Worm (Caenorhabditis elegans) whole organism, L1 larva: ENCODE results near the gene fli-1.

Experiments
- C16A3.4 ChIP-seq: fragments of 150-350 bp; optimal IDR thresholded peaks from 2 replicates; lab custom pipeline; 2014; ENCODE audit warnings: missing biosample characterization, missing genetic modification characterization
- F16B12.6 ChIP-seq: fragments of 150-350 bp; optimal IDR thresholded peaks from 2 replicates; lab custom pipeline; 2014; ENCODE audit warnings: missing biosample characterization, missing genetic modification characterization
- Y116A8C.19 ChIP-seq: sonication (generic microtip); optimal IDR thresholded peaks from 2 replicates; lab custom pipeline; 2016; ENCODE audit warnings: missing compliant biosample characterization, missing genetic modification characterization, borderline replicate concordance
- aha-1 ChIP-seq: fragments of 150-350 bp; optimal IDR thresholded peaks from 2 replicates; lab custom pipeline; 2014; ENCODE audit warnings: missing biosample characterization, missing genetic modification characterization
- alr-1 ChIP-seq: fragments of 200-800 bp; sonication (Bioruptor generic); optimal IDR thresholded peaks from 2 replicates; lab custom pipeline; 2018; ENCODE audit warnings: borderline replicate concordance, mild to moderate bottlenecking, missing genetic modification characterization, missing compliant biosample characterization
- aly-2 ChIP-seq: fragments of 150-350 bp; optimal IDR thresholded peaks from 2 replicates; lab custom pipeline; 2014; ENCODE audit warnings: missing biosample characterization, missing genetic modification characterization
- ama-1 ChIP-seq: fragments of 150-350 bp; optimal IDR thresholded peaks from 2 replicates; lab custom pipeline; 2014
- blmp-1 ChIP-seq: fragments of 150-350 bp; optimal IDR thresholded peaks from 2 replicates; lab custom pipeline; 2014; ENCODE audit warnings: missing biosample characterization, missing genetic modification characterization
- ceh-8 ChIP-seq: fragments of 200-800 bp; sonication (Bioruptor generic); optimal IDR thresholded peaks from 2 replicates; lab custom pipeline; 2018; ENCODE audit warnings: mild to moderate bottlenecking, missing genetic modification characterization, moderate library complexity, missing compliant biosample characterization
- ceh-82 ChIP-seq, 3 experiments: fragments of 150-350 bp in 1 of 3; sonication (generic microtip) in 2 of 3; optimal IDR thresholded peaks; 2 replicates each; lab custom pipeline; 2014 to 2017; ENCODE audit warnings: missing biosample characterization in 3 of 3, missing genetic modification characterization in 3 of 3
- ceh-88 ChIP-seq: fragments of 200-800 bp; sonication (Bioruptor generic); IDR thresholded peaks from 2 replicates; pipeline ENCODE4 v1.3.6; 2022; ENCODE audit warnings: missing genetic modification characterization, missing compliant biosample characterization
- dpl-1 ChIP-seq, 3 experiments: fragments of 150-350 bp in 2 of 3; sonication (generic microtip) in 1 of 3; optimal IDR thresholded peaks; 2 replicates each; lab custom pipeline; 2014 to 2017; ENCODE audit warnings: missing biosample characterization in 3 of 3, missing genetic modification characterization in 3 of 3, missing genetic modification reagents in 3 of 3
- dsc-1 ChIP-seq: sonication (generic microtip); optimal IDR thresholded peaks from 2 replicates; lab custom pipeline; 2016; ENCODE audit warnings: mild to moderate bottlenecking, missing genetic modification characterization, missing compliant biosample characterization
- efl-1 ChIP-seq, 4 experiments: fragments of 150-350 bp; optimal IDR thresholded peaks in 3 of 4; peaks in 1 of 4; 1 replicate in 1 of 4; 2 replicates in 3 of 4; lab custom pipeline; 2014; ENCODE audit warnings: missing biosample characterization in 2 of 4, missing genetic modification characterization in 2 of 4, missing genetic modification reagents in 2 of 4
- elt-2 ChIP-seq: sonication (generic microtip); optimal IDR thresholded peaks from 2 replicates; lab custom pipeline; 2016; ENCODE audit warnings: missing genetic modification characterization, mild to moderate bottlenecking, inconsistent platforms, missing compliant biosample characterization, missing genetic modification reagents
- elt-3 ChIP-seq, 6 experiments: fragments of 150-350 bp in 1 of 6; sonication (generic microtip); optimal IDR thresholded peaks; 2 replicates each; lab custom pipeline; 2017 to 2018; ENCODE audit warnings: missing biosample characterization in 6 of 6, missing genetic modification characterization in 6 of 6, inconsistent platforms in 1 of 6
- ets-5 ChIP-seq: fragments of 200-800 bp; sonication (Bioruptor generic); IDR thresholded peaks from 2 replicates; pipeline ENCODE4 v1.3.6; 2022; ENCODE audit warnings: missing genetic modification characterization, missing compliant biosample characterization
- fkh-10 ChIP-seq: sonication (generic microtip); optimal IDR thresholded peaks from 2 replicates; lab custom pipeline; 2017; ENCODE audit warnings: missing biosample characterization, missing genetic modification reagents, missing genetic modification characterization
- grh-1 ChIP-seq: fragments of 200-800 bp; sonication (Bioruptor generic); IDR thresholded peaks from 2 replicates; pipeline ENCODE4 v1.3.6; 2022; ENCODE audit warnings: missing genetic modification reagents, missing genetic modification characterization, missing compliant biosample characterization
- hlh-4 ChIP-seq: sonication (generic microtip); optimal IDR thresholded peaks from 2 replicates; lab custom pipeline; 2016; ENCODE audit warnings: mild to moderate bottlenecking, missing genetic modification characterization, missing compliant biosample characterization
- isw-1 ChIP-seq: fragments of 200-800 bp; sonication (Bioruptor generic); IDR thresholded peaks from 2 replicates; pipeline ENCODE4 v1.3.6; 2022; ENCODE audit warnings: missing genetic modification characterization, missing compliant biosample characterization
- jun-1 ChIP-seq: fragments of 150-350 bp; optimal IDR thresholded peaks from 2 replicates; lab custom pipeline; 2014; ENCODE audit warnings: missing biosample characterization, missing genetic modification reagents, missing genetic modification characterization
- lin-15B ChIP-seq: fragments of 150-350 bp; sonication (generic microtip); optimal IDR thresholded peaks from 3 replicates; lab custom pipeline; 2014; ENCODE audit warnings: missing biosample characterization, missing genetic modification characterization
- lin-35 ChIP-seq, 2 experiments: fragments of 150-350 bp; optimal IDR thresholded peaks; 2 replicates each; lab custom pipeline; 2014; ENCODE audit warnings: missing biosample characterization in 2 of 2, missing genetic modification characterization in 2 of 2, missing genetic modification reagents in 2 of 2
- lin-39 ChIP-seq: fragments of 150-350 bp; optimal IDR thresholded peaks from 2 replicates; lab custom pipeline; 2014; ENCODE audit warnings: missing biosample characterization, missing genetic modification reagents, missing genetic modification characterization
- lir-3 ChIP-seq: sonication (generic microtip); optimal IDR thresholded peaks from 2 replicates; lab custom pipeline; 2016; ENCODE audit warnings: mild to moderate bottlenecking, missing genetic modification characterization, moderate library complexity, missing compliant biosample characterization; ENCODE audit not compliant: poor library complexity
- lsy-2 ChIP-seq, 2 experiments: fragments of 150-350 bp; optimal IDR thresholded peaks; 2 replicates each; lab custom pipeline; 2014; ENCODE audit warnings: missing biosample characterization in 2 of 2, missing genetic modification characterization in 2 of 2
- mab-9 ChIP-seq: fragments of 200-800 bp; sonication (Bioruptor generic); IDR thresholded peaks from 2 replicates; pipeline ENCODE4 v1.3.6; 2022; ENCODE audit warnings: missing genetic modification reagents, missing genetic modification characterization, missing compliant biosample characterization
- mef-2 ChIP-seq: fragments of 150-350 bp; optimal IDR thresholded peaks from 2 replicates; lab custom pipeline; 2014; ENCODE audit warnings: missing biosample characterization, missing genetic modification characterization
- mep-1 ChIP-seq: fragments of 150-350 bp; optimal IDR thresholded peaks from 2 replicates; lab custom pipeline; 2014; ENCODE audit warnings: missing biosample characterization, missing genetic modification characterization
- nhr-11 ChIP-seq: fragments of 150-350 bp; optimal IDR thresholded peaks from 2 replicates; lab custom pipeline; 2014; ENCODE audit warnings: missing biosample characterization, missing genetic modification characterization
- nhr-237 ChIP-seq: fragments of 150-350 bp; optimal IDR thresholded peaks from 2 replicates; lab custom pipeline; 2014; ENCODE audit warnings: missing biosample characterization, missing genetic modification characterization
- nhr-47 ChIP-seq: sonication (generic microtip); optimal IDR thresholded peaks from 2 replicates; lab custom pipeline; 2016; ENCODE audit warnings: mild to moderate bottlenecking, missing genetic modification characterization, moderate library complexity, missing compliant biosample characterization
- nhr-76 ChIP-seq: sonication (generic microtip); optimal IDR thresholded peaks from 2 replicates; lab custom pipeline; 2017; ENCODE audit warnings: missing biosample characterization, missing genetic modification characterization
- nhr-85 ChIP-seq: sonication (generic microtip); peaks from one replicate; lab custom pipeline; 2016; ENCODE audit warnings: missing genetic modification characterization, inconsistent platforms, missing compliant biosample characterization
- pqm-1 ChIP-seq: sonication (generic microtip); optimal IDR thresholded peaks from 3 replicates; lab custom pipeline; 2017; ENCODE audit warnings: missing biosample characterization, missing genetic modification characterization
- rnt-1 ChIP-seq: sonication (generic microtip); optimal IDR thresholded peaks from 2 replicates; lab custom pipeline; 2016; ENCODE audit warnings: mild to moderate bottlenecking, missing genetic modification characterization, moderate library complexity, missing compliant biosample characterization
- skn-1 ChIP-seq: fragments of 150-350 bp; optimal IDR thresholded peaks from 2 replicates; lab custom pipeline; 2014; ENCODE audit warnings: missing biosample characterization, missing genetic modification characterization
- tlp-1 ChIP-seq: fragments of 150-350 bp; optimal IDR thresholded peaks from 2 replicates; lab custom pipeline; 2014; ENCODE audit warnings: missing biosample characterization, missing genetic modification characterization
- unc-130 ChIP-seq: fragments of 150-350 bp; optimal IDR thresholded peaks from 2 replicates; lab custom pipeline; 2017; ENCODE audit warnings: missing biosample characterization, missing genetic modification characterization, inconsistent platforms
- unc-62 ChIP-seq: fragments of 150-350 bp; optimal IDR thresholded peaks from 2 replicates; lab custom pipeline; 2014; ENCODE audit warnings: missing biosample characterization, missing genetic modification reagents, missing genetic modification characterization
- unc-86 ChIP-seq: sonication (generic microtip); optimal IDR thresholded peaks from 2 replicates; lab custom pipeline; 2016; ENCODE audit warnings: missing genetic modification characterization, missing compliant biosample characterization
- xbp-1 ChIP-seq: sonication (generic microtip); optimal IDR thresholded peaks from 2 replicates; lab custom pipeline; 2016; ENCODE audit warnings: missing genetic modification characterization, missing compliant biosample characterization
- zag-1 ChIP-seq: fragments of 150-350 bp; optimal IDR thresholded peaks from 2 replicates; lab custom pipeline; 2014; ENCODE audit warnings: missing biosample characterization, missing genetic modification characterization
- ztf-11 ChIP-seq, 2 experiments: sonication (generic microtip); optimal IDR thresholded peaks; 2 replicates each; lab custom pipeline; 2016 to 2017; ENCODE audit warnings: missing genetic modification characterization in 2 of 2, missing biosample characterization in 1 of 2, missing compliant biosample characterization in 1 of 2
- ztf-4 ChIP-seq: fragments of 150-350 bp; optimal IDR thresholded peaks from 2 replicates; lab custom pipeline; 2014; ENCODE audit warnings: missing biosample characterization, missing genetic modification characterization

The fli-1 gene

ce11 chrIII:8700289-8700957, 16.9 kb upstream of the fli-1 start, which contains the start of the genes sdz-1 and vps-33.1 (continued):
- peak; percentile 23 for TF ChIP-seq xbp-1 (tag; lab: Kevin White, UChicago)
- TF ChIP-seq mef-2 (tag; lab: Kevin White, UChicago): no peak
- TF ChIP-seq fkh-10 (GFP tag; lab: Kevin White, UChicago): no peak
- TF ChIP-seq elt-3 (tag; optimal IDR thresholded peaks at IDR 0.05; lab: Kevin White, UChicago): peak in 2 of 6 experiments; percentile 1 to 36
- TF ChIP-seq ets-5: no peak
- no peak for TF ChIP-seq mab-9 (GFP tag; lab: Robert Waterston, UW)
- no peak for TF ChIP-seq nhr-237
- TF ChIP-seq lir-3 (tag; lab: Kevin White, UChicago): peak; percentile 74
- no peak for TF ChIP-seq jun-1 (tag; lab: Kevin White, UChicago)
- TF ChIP-seq unc-130 (tag; lab: Kevin White, UChicago): peak; percentile 24
- peak; percentile 73 to 89 (median 83) for TF ChIP-seq dpl-1 (GFP tag; optimal IDR thresholded peaks at IDR 0.05; lab: Kevin White, UChicago)
- TF ChIP-seq ama-1 (lab: Kevin White, UChicago): no peak
- TF ChIP-seq C16A3.4: peak; percentile 70
- no peak for TF ChIP-seq unc-62 (GFP tag; lab: Kevin White, UChicago)
- TF ChIP-seq pqm-1 (tag; lab: Kevin White, UChicago): no peak
- peak; percentile 44 for TF ChIP-seq lin-15B (tag; lab: Kevin White, UChicago)
- peak; percentile 33 for TF ChIP-seq isw-1 (GFP tag; lab: Robert Waterston, UW)
- peak; percentile 49 for TF ChIP-seq F16B12.6
- TF ChIP-seq aha-1: no peak
- TF ChIP-seq unc-86 (tag; lab: Kevin White, UChicago): no peak
- TF ChIP-seq lin-39 (tag; lab: Kevin White, UChicago): no peak
- peak; percentile 91 for TF ChIP-seq rnt-1 (tag; lab: Kevin White, UChicago)
- TF ChIP-seq lsy-2 (tag; optimal IDR thresholded peaks at IDR 0.05; lab: Kevin White, UChicago): peak; percentile 42 to 86
- TF ChIP-seq nhr-11: no peak
- TF ChIP-seq nhr-85 (tag; lab: Kevin White, UChicago): peak; percentile 63
- TF ChIP-seq hlh-4: no peak
- no peak for TF ChIP-seq zag-1
- no peak for TF ChIP-seq tlp-1 (tag; lab: Kevin White, UChicago)
- no peak for TF ChIP-seq alr-1
- peak; percentile 73 to 89 for TF ChIP-seq efl-1 (optimal IDR thresholded peaks at IDR 0.05; lab: Kevin White, UChicago)
- peak; percentile 90 to 98 for TF ChIP-seq efl-1 (GFP tag; optimal IDR thresholded peaks at IDR 0.05 in 1 of 2; lab: Kevin White, UChicago)
- TF ChIP-seq ztf-4: no peak
- TF ChIP-seq aly-2 (tag; lab: Kevin White, UChicago): no peak
- TF ChIP-seq grh-1 (GFP tag; lab: Robert Waterston, UW): no peak
- TF ChIP-seq nhr-76: no peak
- peak; percentile 91 to 94 for TF ChIP-seq lin-35 (GFP tag; optimal IDR thresholded peaks at IDR 0.05; lab: Kevin White, UChicago)
- TF ChIP-seq blmp-1 (tag; lab: Kevin White, UChicago): peak; percentile 63
- peak in 1 of 2 experiments; percentile 58 for TF ChIP-seq ztf-11 (tag; optimal IDR thresholded peaks at IDR 0.05; lab: Kevin White, UChicago)
- TF ChIP-seq mep-1 (tag; lab: Kevin White, UChicago): no peak
- TF ChIP-seq skn-1 (tag; lab: Kevin White, UChicago): peak; percentile 66
- TF ChIP-seq nhr-47 (tag; lab: Kevin White, UChicago): peak; percentile 59
- peak; percentile 9 for TF ChIP-seq dsc-1 (tag; lab: Kevin White, UChicago)
- no peak for TF ChIP-seq ceh-88 (GFP tag; lab: Robert Waterston, UW)
- peak in 2 of 3 experiments; percentile 7 to 63 for TF ChIP-seq ceh-82 (tag; optimal IDR thresholded peaks at IDR 0.05; lab: Kevin White, UChicago)
- TF ChIP-seq ceh-8: no peak
- no peak for TF ChIP-seq elt-2 (tag; lab: Kevin White, UChicago)
- no peak for TF ChIP-seq Y116A8C.19
